Fruit fly (Drosophila melanogaster) whole organism, embryonic: Measurements from ENCODE around the gene gro.

ENCODE experiments used
- ATbp ChIP-seq: fragments of 200-800 bp; sonication (Bioruptor generic); optimal IDR thresholded peaks from 2 replicates; lab custom pipeline; 2017; ENCODE audit warnings: missing biosample characterization, mild to moderate bottlenecking, missing genetic modification characterization, missing genetic modification reagents
- Atf-2 ChIP-seq: fragments of 200-800 bp; sonication (Bioruptor generic); optimal IDR thresholded peaks from 2 replicates; lab custom pipeline; 2016; ENCODE audit warnings: missing biosample characterization, missing genetic modification characterization
- Bteb2 ChIP-seq: fragments of 200-800 bp; sonication (Bioruptor generic); optimal IDR thresholded peaks from 2 replicates; lab custom pipeline; 2016; ENCODE audit warnings: missing biosample characterization, missing genetic modification characterization
- CG10543 ChIP-seq: fragments of 200-800 bp; sonication (Bioruptor generic); optimal IDR thresholded peaks from 3 replicates; lab custom pipeline; 2017; ENCODE audit warnings: missing biosample characterization, mild to moderate bottlenecking, missing genetic modification characterization, moderate library complexity
- CG10959 ChIP-seq: fragments of 200-800 bp; sonication (Bioruptor generic); IDR thresholded peaks from 2 replicates; pipeline ENCODE4 v1.3.6; 2022; ENCODE audit warnings: missing biosample characterization, missing genetic modification characterization
- CG11456 ChIP-seq: fragments of 200-800 bp; sonication (Bioruptor generic); IDR thresholded peaks from 3 replicates; pipeline ENCODE4 v1.3.6; 2022; ENCODE audit warnings: missing biosample characterization, missing genetic modification characterization
- CG12744 ChIP-seq: fragments of 200-800 bp; sonication (Bioruptor generic); optimal IDR thresholded peaks from 2 replicates; lab custom pipeline; 2016; ENCODE audit warnings: missing biosample characterization, missing genetic modification characterization
- CG13296 ChIP-seq: fragments of 200-800 bp; sonication (Bioruptor generic); optimal IDR thresholded peaks from 3 replicates; lab custom pipeline; 2018; ENCODE audit warnings: missing biosample characterization, mild to moderate bottlenecking, missing genetic modification characterization
- CG13894 ChIP-seq: fragments of 200-800 bp; sonication (Bioruptor generic); optimal IDR thresholded peaks from 3 replicates; lab custom pipeline; 2018; ENCODE audit warnings: missing biosample characterization, mild to moderate bottlenecking, missing genetic modification characterization, moderate library complexity
- CG15514 ChIP-seq: fragments of 200-800 bp; sonication (Bioruptor generic); optimal IDR thresholded peaks from 3 replicates; lab custom pipeline; 2017; ENCODE audit warnings: missing biosample characterization, missing genetic modification characterization, mild to moderate bottlenecking, moderate library complexity, missing genetic modification reagents
- CG17186 ChIP-seq: fragments of 200-800 bp; sonication (Bioruptor generic); optimal IDR thresholded peaks from 3 replicates; lab custom pipeline; 2017; ENCODE audit warnings: missing biosample characterization, missing genetic modification reagents, missing genetic modification characterization
- CG17612 ChIP-seq: fragments of 200-800 bp; sonication (Bioruptor generic); IDR thresholded peaks from 2 replicates; pipeline ENCODE4 v1.3.6; 2022; ENCODE audit warnings: missing biosample characterization, missing genetic modification characterization
- CG18011 ChIP-seq: fragments of 200-800 bp; sonication (Bioruptor generic); optimal IDR thresholded peaks from 2 replicates; lab custom pipeline; 2017; ENCODE audit warnings: missing biosample characterization, missing genetic modification characterization, mild to moderate bottlenecking, moderate library complexity, missing genotype
- CG31224 ChIP-seq: fragments of 200-800 bp; sonication (Bioruptor generic); IDR thresholded peaks from 2 replicates; pipeline ENCODE4 v1.3.6; 2022; ENCODE audit warnings: missing biosample characterization, missing genetic modification characterization
- CG34422 ChIP-seq: fragments of 200-800 bp; sonication (Bioruptor generic); IDR thresholded peaks from 3 replicates; pipeline ENCODE4 v1.3.6; 2022; ENCODE audit warnings: missing biosample characterization, missing genetic modification characterization
- CG43689 ChIP-seq: fragments of 200-800 bp; sonication (Bioruptor generic); IDR thresholded peaks from 2 replicates; pipeline ENCODE4 v1.3.6; 2022; ENCODE audit warnings: missing biosample characterization, missing genetic modification characterization
- CG4820 ChIP-seq: fragments of 200-800 bp; sonication (Bioruptor generic); optimal IDR thresholded peaks from 3 replicates; lab custom pipeline; 2016; ENCODE audit warnings: missing biosample characterization, missing genetic modification characterization
- CG6175 ChIP-seq: fragments of 200-800 bp; sonication (Bioruptor generic); IDR thresholded peaks from 3 replicates; pipeline ENCODE4 v1.3.6; 2022; ENCODE audit warnings: missing biosample characterization, missing genetic modification characterization
- CG6272 ChIP-seq: fragments of 200-800 bp; sonication (Bioruptor generic); IDR thresholded peaks from 2 replicates; pipeline ENCODE4 v1.3.6; 2022; ENCODE audit warnings: missing biosample characterization, missing genetic modification characterization
- CG6791 ChIP-seq: fragments of 200-800 bp; sonication (Bioruptor generic); IDR thresholded peaks from 3 replicates; pipeline ENCODE4 v1.3.6; 2022; ENCODE audit warnings: missing biosample characterization, missing genetic modification characterization; ENCODE audit not compliant: partially characterized antibody
- CG9437 ChIP-seq: fragments of 200-800 bp; sonication (Bioruptor generic); optimal IDR thresholded peaks from 2 replicates; lab custom pipeline; 2018; ENCODE audit warnings: missing biosample characterization, mild to moderate bottlenecking, missing genetic modification characterization
- Elba2 ChIP-seq: fragments of 200-800 bp; sonication (Bioruptor generic); optimal IDR thresholded peaks from 3 replicates; lab custom pipeline; 2016; ENCODE audit warnings: missing biosample characterization, missing genetic modification characterization
- HLH54F ChIP-seq: fragments of 200-800 bp; sonication (Bioruptor generic); optimal IDR thresholded peaks from 3 replicates; lab custom pipeline; 2016; ENCODE audit warnings: missing biosample characterization, missing genetic modification characterization
- HmgD ChIP-seq: fragments of 200-800 bp; sonication (Bioruptor generic); optimal IDR thresholded peaks from 3 replicates; lab custom pipeline; 2016; ENCODE audit warnings: missing biosample characterization, missing genetic modification characterization
- Neu2 ChIP-seq: fragments of 200-800 bp; sonication (Bioruptor generic); optimal IDR thresholded peaks from 3 replicates; lab custom pipeline; 2016; ENCODE audit warnings: missing biosample characterization, missing genetic modification characterization, borderline replicate concordance
- Oli ChIP-seq: fragments of 200-800 bp; sonication (Bioruptor generic); optimal IDR thresholded peaks from 2 replicates; lab custom pipeline; 2018; ENCODE audit warnings: missing biosample characterization, mild to moderate bottlenecking, missing genetic modification characterization, moderate library complexity
- Rfx ChIP-seq: fragments of 200-800 bp; sonication (Bioruptor generic); IDR thresholded peaks from 2 replicates; pipeline ENCODE4 v1.3.6; 2022; ENCODE audit warnings: missing biosample characterization, missing genetic modification characterization
- Taf1 ChIP-seq: fragments of 200-800 bp; sonication (Bioruptor generic); IDR thresholded peaks from 2 replicates; pipeline ENCODE4 v1.3.6; 2022; ENCODE audit warnings: missing biosample characterization, missing genetic modification characterization
- amos ChIP-seq: fragments of 200-800 bp; sonication (Bioruptor generic); IDR thresholded peaks from 2 replicates; pipeline ENCODE4 v1.3.6; 2022; ENCODE audit warnings: missing biosample characterization, missing genetic modification characterization; ENCODE audit not compliant: partially characterized antibody
- crp ChIP-seq, 2 experiments: fragments of 200-800 bp; sonication (Bioruptor generic); optimal IDR thresholded peaks; 2 replicates in 1 of 2; 3 replicates in 1 of 2; lab custom pipeline; 2017; ENCODE audit warnings: missing biosample characterization in 2 of 2, missing genetic modification characterization in 2 of 2, mild to moderate bottlenecking in 1 of 2, moderate library complexity in 1 of 2
- dysf ChIP-seq: fragments of 200-800 bp; sonication (Bioruptor generic); IDR thresholded peaks from 3 replicates; pipeline ENCODE4 v1.3.6; 2022; ENCODE audit warnings: missing biosample characterization, missing genetic modification characterization
- emc ChIP-seq: fragments of 200-800 bp; sonication (Bioruptor generic); optimal IDR thresholded peaks from 2 replicates; lab custom pipeline; 2016; ENCODE audit warnings: missing biosample characterization, missing genetic modification characterization
- ems ChIP-seq: fragments of 200-800 bp; sonication (Bioruptor generic); optimal IDR thresholded peaks from 3 replicates; lab custom pipeline; 2016; ENCODE audit warnings: missing biosample characterization, missing genetic modification characterization
- ham ChIP-seq: fragments of 200-800 bp; sonication (Bioruptor generic); IDR thresholded peaks from 2 replicates; pipeline ENCODE4 v1.3.6; 2022; ENCODE audit warnings: missing biosample characterization, missing genetic modification characterization
- hbn ChIP-seq: fragments of 200-800 bp; sonication (Bioruptor generic); IDR thresholded peaks from 2 replicates; pipeline ENCODE4 v1.3.6; 2022; ENCODE audit warnings: missing biosample characterization, missing genetic modification characterization; ENCODE audit not compliant: partially characterized antibody
- insv ChIP-seq, 2 experiments: fragments of 200-800 bp; sonication (Bioruptor generic); optimal IDR thresholded peaks; 3 replicates each; lab custom pipeline; 2016 to 2018; ENCODE audit warnings: missing biosample characterization in 2 of 2, missing genetic modification characterization in 2 of 2
- kah ChIP-seq: fragments of 200-800 bp; sonication (Bioruptor generic); optimal IDR thresholded peaks from 2 replicates; lab custom pipeline; 2018; ENCODE audit warnings: missing biosample characterization, mild to moderate bottlenecking, missing genetic modification characterization
- kni ChIP-seq: fragments of 200-800 bp; sonication (Bioruptor generic); optimal IDR thresholded peaks from 3 replicates; lab custom pipeline; 2017; ENCODE audit warnings: mild to moderate bottlenecking, missing biosample characterization, missing genetic modification reagents, missing genetic modification characterization
- p53 ChIP-seq: fragments of 200-800 bp; sonication (Bioruptor generic); optimal IDR thresholded peaks from 2 replicates; lab custom pipeline; 2016; ENCODE audit warnings: missing biosample characterization, missing genetic modification characterization
- pan ChIP-seq, 4 experiments: fragments of >200 bp in 3 of 4; fragments of 200-800 bp in 1 of 4; sonication (Bioruptor generic) in 1 of 4; optimal IDR thresholded peaks in 3 of 4; IDR thresholded peaks in 1 of 4; 2 replicates each; pipeline versions ENCODE4 v1.3.6 to Lab custom; 2017 to 2022; ENCODE audit warnings: missing biosample characterization in 2 of 4, missing genetic modification characterization in 2 of 4, mixed read lengths in 1 of 4
- prd ChIP-seq, 3 experiments: fragments of >200 bp in 2 of 3; fragments of 200-800 bp in 1 of 3; sonication (Bioruptor generic) in 1 of 3; optimal IDR thresholded peaks in 2 of 3; IDR thresholded peaks in 1 of 3; 2 replicates in 2 of 3; 3 replicates in 1 of 3; pipeline versions ENCODE4 v1.3.6 to Lab custom; 2017 to 2022; ENCODE audit warnings: missing biosample characterization in 1 of 3, missing genetic modification characterization in 1 of 3
- pum ChIP-seq: fragments of 200-800 bp; sonication (Bioruptor generic); optimal IDR thresholded peaks from 2 replicates; lab custom pipeline; 2016; ENCODE audit warnings: missing biosample characterization, missing genetic modification characterization
- row ChIP-seq: fragments of 200-800 bp; sonication (Bioruptor generic); IDR thresholded peaks from 3 replicates; pipeline ENCODE4 v1.3.6; 2022; ENCODE audit warnings: missing biosample characterization, missing genetic modification characterization
- run ChIP-seq: fragments of 200-800 bp; sonication (Bioruptor generic); optimal IDR thresholded peaks from 3 replicates; lab custom pipeline; 2018; ENCODE audit warnings: missing biosample characterization, mild to moderate bottlenecking, missing genetic modification characterization
- stc ChIP-seq: fragments of 200-800 bp; sonication (Bioruptor generic); IDR thresholded peaks from 2 replicates; pipeline ENCODE4 v1.3.6; 2022; ENCODE audit warnings: missing biosample characterization, missing genetic modification characterization
- sug ChIP-seq: fragments of 200-800 bp; optimal IDR thresholded peaks from 2 replicates; lab custom pipeline; 2019; ENCODE audit warnings: missing biosample characterization, mild to moderate bottlenecking, missing genetic modification characterization, moderate library complexity
- vnd ChIP-seq: fragments of 200-800 bp; sonication (Bioruptor generic); IDR thresholded peaks from 3 replicates; pipeline ENCODE4 v1.3.6; 2022; ENCODE audit warnings: missing biosample characterization, missing genetic modification characterization; ENCODE audit not compliant: partially characterized antibody

Gene gro

DNA sequence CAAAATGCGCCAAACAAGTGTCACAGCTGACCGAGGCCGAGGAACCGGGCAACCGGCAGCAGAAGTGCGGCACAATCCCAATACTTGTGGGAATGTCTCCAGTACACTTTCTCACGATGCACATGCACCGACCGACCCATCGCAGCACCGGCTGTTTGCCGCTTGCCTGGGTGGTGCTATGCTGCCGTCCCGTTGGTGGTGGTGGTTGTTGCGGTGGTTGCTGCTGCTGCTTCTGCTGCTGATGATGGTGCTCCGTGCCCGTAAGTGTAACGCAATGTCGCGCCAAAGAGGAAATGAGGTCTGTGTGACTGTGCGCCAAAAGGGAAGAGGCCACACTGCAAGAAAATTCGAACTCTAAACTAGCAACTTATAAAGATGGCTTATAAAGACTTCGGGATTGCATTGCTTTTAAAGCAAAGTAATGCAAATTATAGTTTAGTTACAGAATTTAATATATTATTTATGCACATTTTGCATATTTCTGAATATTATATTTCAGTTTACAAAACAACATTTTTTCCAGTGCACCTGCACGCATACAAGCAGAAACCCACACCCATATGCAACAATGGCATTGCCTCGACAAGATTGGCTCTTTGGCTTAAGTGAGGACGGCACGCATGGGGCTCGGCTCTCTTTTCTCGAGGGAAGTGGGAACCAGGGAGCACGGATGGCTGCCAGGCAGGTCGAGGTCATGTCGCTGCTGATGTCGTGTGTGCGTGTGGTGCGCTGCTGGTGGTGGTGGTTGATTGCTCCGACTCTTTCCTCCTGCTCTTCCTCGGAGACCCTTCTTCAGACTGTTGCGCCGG is 45.1 kb upstream of the gro start, which contains the start of gene CG43116 (continued):
- no peak for TF ChIP-seq CG13894 (tag; lab: Kevin White, UChicago)
- peak; percentile 75 for TF ChIP-seq Elba2 (GFP tag; lab: Kevin White, UChicago)
- no peak for TF ChIP-seq prd (optimal IDR thresholded peaks at IDR 0.05; lab: Kevin White, UChicago)
- peak; percentile 92 for TF ChIP-seq prd (GFP tag; IDR thresholded peaks at IDR 0.05; lab: Robert Waterston, UW)
- peak; percentile 85 for TF ChIP-seq ATbp (GFP tag; lab: Kevin White, UChicago)
- no peak for TF ChIP-seq CG6791 (GFP tag; lab: Robert Waterston, UW)
- TF ChIP-seq CG10959 (GFP tag; lab: Robert Waterston, UW): peak; percentile 96
- no peak for TF ChIP-seq CG15514 (GFP tag; lab: Kevin White, UChicago)
- no peak for TF ChIP-seq CG13296 (GFP tag; lab: Kevin White, UChicago)
- TF ChIP-seq CG6175: no peak
- TF ChIP-seq stc (GFP tag; lab: Robert Waterston, UW): peak; percentile 72
- peak; percentile 63 for TF ChIP-seq CG17186
- TF ChIP-seq row (GFP tag; lab: Robert Waterston, UW): peak; percentile 93
- TF ChIP-seq amos: no peak
- peak; percentile 63 for TF ChIP-seq Atf-2 (GFP tag; lab: Kevin White, UChicago)
- no peak for TF ChIP-seq p53
- TF ChIP-seq CG17612 (GFP tag; lab: Robert Waterston, UW): no peak
- TF ChIP-seq insv (GFP tag; optimal IDR thresholded peaks at IDR 0.05; lab: Kevin White, UChicago): peak in 1 of 2 experiments; percentile 8
- peak; percentile 71; the same call in 2 of the 3 replicates for TF ChIP-seq dysf (GFP tag; lab: Robert Waterston, UW)
- no peak for TF ChIP-seq CG12744 (GFP tag; lab: Kevin White, UChicago)
- TF ChIP-seq kah (GFP tag; lab: Kevin White, UChicago): peak; percentile 91
- TF ChIP-seq vnd (GFP tag; lab: Robert Waterston, UW): no peak
- TF ChIP-seq crp (GFP tag; optimal IDR thresholded peaks at IDR 0.05; lab: Kevin White, UChicago): peak in 1 of 2 experiments; percentile 38
- peak; percentile 37; the same call in 1 of the 2 replicates for TF ChIP-seq CG43689 (GFP tag; lab: Robert Waterston, UW)
- no peak for TF ChIP-seq pan (optimal IDR thresholded peaks at IDR 0.05; lab: Kevin White, UChicago)
- TF ChIP-seq pan (GFP tag; optimal IDR thresholded peaks at IDR 0.05 in 1 of 2, IDR thresholded peaks at IDR 0.05 in 1 of 2): peak in 1 of 2 experiments; percentile 76
- TF ChIP-seq run (tag; lab: Kevin White, UChicago): peak; percentile 62
- TF ChIP-seq ems (GFP tag; lab: Kevin White, UChicago): peak; percentile 66
- TF ChIP-seq Bteb2: peak; percentile 24
- no peak for TF ChIP-seq Rfx
- TF ChIP-seq Oli (tag; lab: Kevin White, UChicago): peak; percentile 90
- TF ChIP-seq emc: no peak
- no peak for TF ChIP-seq hbn (GFP tag; lab: Robert Waterston, UW)
- TF ChIP-seq pum (GFP tag; lab: Kevin White, UChicago): peak; percentile 76
- no peak for TF ChIP-seq CG10543
- TF ChIP-seq CG9437 (GFP tag; lab: Kevin White, UChicago): peak; percentile 47
- no peak for TF ChIP-seq ham (GFP tag; lab: Robert Waterston, UW)
- peak; percentile 37 for TF ChIP-seq HLH54F (GFP tag; lab: Kevin White, UChicago)
- peak; percentile 42; the same call in 1 of the 2 replicates for TF ChIP-seq CG6272 (GFP tag; lab: Robert Waterston, UW)
- TF ChIP-seq CG11456 (GFP tag; lab: Robert Waterston, UW): peak; percentile 57; the same call in 1 of the 3 replicates
- no peak for TF ChIP-seq CG18011 (GFP tag; lab: Kevin White, UChicago)
- peak; percentile 91 for TF ChIP-seq kni (GFP tag; lab: Kevin White, UChicago)
- TF ChIP-seq CG34422 (GFP tag; lab: Robert Waterston, UW): peak; percentile 77; the same call in 2 of the 3 replicates
- no peak for TF ChIP-seq Taf1 (GFP tag; lab: Robert Waterston, UW)
- peak; percentile 8 for TF ChIP-seq Neu2
- peak; percentile 93 for TF ChIP-seq CG4820 (GFP tag; lab: Kevin White, UChicago)
- no peak for TF ChIP-seq HmgD
- TF ChIP-seq CG31224 (GFP tag; lab: Robert Waterston, UW): 0 out of 2 replicates have a peak, but pooled peaks have one; percentile 14
- no peak for TF ChIP-seq sug (tag; lab: Kevin White, UChicago)
